Worm (Caenorhabditis elegans): ENCODE results near the gene lst-5.

DNA sequence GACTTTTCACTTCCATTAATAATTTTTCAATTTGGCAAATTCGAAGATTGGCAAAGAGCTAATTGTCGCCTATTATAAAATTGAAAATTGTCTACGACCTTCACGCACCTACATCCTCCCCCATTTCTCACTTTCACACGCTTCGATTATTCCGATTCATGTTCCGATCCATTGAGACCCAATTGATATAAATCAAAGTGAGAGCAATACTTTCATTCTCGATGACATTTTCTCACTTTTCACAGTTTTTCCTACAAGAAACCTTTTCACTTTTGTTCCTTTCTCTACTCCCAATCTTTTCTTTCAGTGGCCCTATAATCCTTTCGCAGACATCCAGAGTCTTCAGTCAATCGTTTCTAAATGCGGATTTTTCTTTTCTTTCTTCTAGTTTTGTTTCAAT, 43.1 kb upstream of the lst-5 start, which contains the start of gene C15F1.2:
- no peak for TF ChIP-seq flt-1 (GFP tag; IDR thresholded peaks at IDR 0.05)
- TF ChIP-seq med-1 (GFP tag; optimal IDR thresholded peaks at IDR 0.05; ENCODE audit: insufficient read depth): no peak
